Worm (Caenorhabditis elegans): ENCODE data around the gene C38D4.10.

ce11 chrIII:4740820-4741219, 41.5 kb upstream of the C38D4.10 start:
- TF ChIP-seq nhr-77 (tag; optimal IDR thresholded peaks at IDR 0.05) (no peak), zip-11 (GFP tag; IDR thresholded peaks at IDR 0.05) (no peak), nhr-76 (tag; optimal IDR thresholded peaks at IDR 0.05) (no peak), hlh-30 (tag; optimal IDR thresholded peaks at IDR 0.05; ENCODE audit: insufficient read depth) (peak; percentile 2), rbr-2 (tag; optimal IDR thresholded peaks at IDR 0.05) (no peak), mxl-2 (GFP tag; conservative IDR thresholded peaks at IDR 0.05) (no peak)
